Worm (Caenorhabditis elegans): ENCODE results near the gene F22F7.3.

Gene F22F7.3

ce11 chrV:2159331-2159730 lies 48.9 kb downstream of the F22F7.3 start, which contains the start of gene C45H4.14:
Gene C45H4.14, minus strand, starts transcription at chrV:2159431.
- TF ChIP-seq B0310.2 (tag; optimal IDR thresholded peaks at IDR 0.05), result no peak
- no peak for TF ChIP-seq tbx-11 (GFP tag; IDR thresholded peaks at IDR 0.05)
- TF ChIP-seq flt-1 (GFP tag; IDR thresholded peaks at IDR 0.05), result no peak
- TF ChIP-seq tbx-37 (GFP tag; conservative IDR thresholded peaks at IDR 0.05), result no peak
- no peak for TF ChIP-seq hmbx-1 (tag; optimal IDR thresholded peaks at IDR 0.05)
- TF ChIP-seq ama-1 (optimal IDR thresholded peaks at IDR 0.05), result no peak
- no peak for TF ChIP-seq aly-1 (tag; optimal IDR thresholded peaks at IDR 0.05)
- no peak for TF ChIP-seq hnd-1 (tag; optimal IDR thresholded peaks at IDR 0.05)
- no peak for TF ChIP-seq ceh-36 (tag; optimal IDR thresholded peaks at IDR 0.05)
- TF ChIP-seq scrt-1 (GFP tag; IDR thresholded peaks at IDR 0.05), result no peak
- TF ChIP-seq hmg-4 (GFP tag; optimal IDR thresholded peaks at IDR 0.05), result no peak
- no peak for TF ChIP-seq tra-4 (tag; optimal IDR thresholded peaks at IDR 0.05)
- no peak for TF ChIP-seq ceh-13 (GFP tag; optimal IDR thresholded peaks at IDR 0.05)
- no peak for TF ChIP-seq F13C5.2 (tag; optimal IDR thresholded peaks at IDR 0.05)
- TF ChIP-seq pes-1 (GFP tag; IDR thresholded peaks at IDR 0.05), result no peak
- TF ChIP-seq sea-1 (GFP tag; conservative IDR thresholded peaks at IDR 0.05), result no peak
- TF ChIP-seq ets-7 (tag; optimal IDR thresholded peaks at IDR 0.05), result no peak

DNA sequence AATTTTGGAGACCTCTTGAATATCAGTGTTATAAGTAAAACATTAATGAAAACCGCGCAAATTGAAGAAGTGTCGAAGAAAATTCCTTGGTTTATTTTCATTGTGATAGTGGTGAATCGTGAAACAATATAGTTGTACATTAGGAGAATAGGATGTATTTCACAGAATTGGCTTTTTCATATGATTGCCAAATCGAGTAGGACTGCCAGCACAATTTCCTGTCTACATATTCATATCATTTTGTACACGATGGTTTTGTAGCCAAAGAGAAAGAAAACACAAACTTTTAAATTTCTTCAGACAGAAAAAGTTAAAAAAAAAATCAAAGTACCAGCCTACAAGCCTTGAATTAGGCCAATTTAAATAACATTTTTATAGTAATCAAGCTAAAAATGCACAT lies 53.3 kb downstream of the F22F7.3 start, which contains the start of gene str-255:
TSS of gene str-255 (minus strand) at position 101 of the 400 bp plus-strand sequence.
- TF ChIP-seq hmg-4 (GFP tag; optimal IDR thresholded peaks at IDR 0.05) (no peak), B0310.2 (tag; optimal IDR thresholded peaks at IDR 0.05) (no peak), tbx-11 (GFP tag; IDR thresholded peaks at IDR 0.05) (no peak), ets-7 (tag; optimal IDR thresholded peaks at IDR 0.05) (no peak), hmbx-1 (tag; optimal IDR thresholded peaks at IDR 0.05) (no peak), scrt-1 (GFP tag; IDR thresholded peaks at IDR 0.05) (no peak), pes-1 (GFP tag; IDR thresholded peaks at IDR 0.05) (no peak), ama-1 (optimal IDR thresholded peaks at IDR 0.05) (no peak), sea-1 (GFP tag; conservative IDR thresholded peaks at IDR 0.05) (no peak)
